Worm (Caenorhabditis elegans): ENCODE data around the gene F59A7.12.

F59A7.12 gene

ce11 chrV:2022374-2022773 lies 7.6 kb upstream of the F59A7.12 start, which contains the start of gene F59A7.5:
TSS of gene F59A7.5 (plus strand) at chrV:2022674.
- TF ChIP-seq T23F11.4 (GFP tag; optimal IDR thresholded peaks at IDR 0.05) (no peak), lim-6 (tag; optimal IDR thresholded peaks at IDR 0.05) (no peak), ceh-24 (tag; optimal IDR thresholded peaks at IDR 0.05) (no peak), nfya-1 (tag; optimal IDR thresholded peaks at IDR 0.05) (no peak), ceh-34 (tag; optimal IDR thresholded peaks at IDR 0.05) (no peak), ceh-18 (tag; optimal IDR thresholded peaks at IDR 0.05) (no peak), ref-2 (tag; optimal IDR thresholded peaks at IDR 0.05) (no peak), fax-1 (tag; optimal IDR thresholded peaks at IDR 0.05) (no peak), ztf-16 (tag; optimal IDR thresholded peaks at IDR 0.05) (no peak), ceh-9 (tag; optimal IDR thresholded peaks at IDR 0.05) (no peak), hlh-6 (tag; optimal IDR thresholded peaks at IDR 0.05) (no peak), sdc-2 (tag; optimal IDR thresholded peaks at IDR 0.05) (no peak)

- TF ChIP-seq hlh-30 (tag; optimal IDR thresholded peaks at IDR 0.05; ENCODE audit: insufficient read depth) = no peak
- TF ChIP-seq lin-11 (tag; optimal IDR thresholded peaks at IDR 0.05) = no peak
- TF ChIP-seq ama-1 (optimal IDR thresholded peaks at IDR 0.05) = no peak
Observed at ce11 chrV:2027787-2028186, 2.2 kb upstream of the F59A7.12 start, which contains the start of gene srab-13. TSS of gene srab-13 (minus strand) at chrV:2027887.

ce11 chrV:2030661-2031060 lies 684 bp downstream of the F59A7.12 start:
- TF ChIP-seq npax-4 (tag; optimal IDR thresholded peaks at IDR 0.05) (no peak), ceh-45 (GFP tag; IDR thresholded peaks at IDR 0.05) (no peak), sox-4 (tag; optimal IDR thresholded peaks at IDR 0.05) (no peak)

ce11 chrV:2031454-2031853 lies 1.5 kb downstream of the F59A7.12 start, which contains the start of gene hil-6:
TSS of gene hil-6 (minus strand) at chrV:2031554.
- TF ChIP-seq ceh-14 (tag; optimal IDR thresholded peaks at IDR 0.05) (no peak), pros-1 (tag; optimal IDR thresholded peaks at IDR 0.05) (no peak), pax-1 (tag; optimal IDR thresholded peaks at IDR 0.05) (no peak), mec-3 (tag; optimal IDR thresholded peaks at IDR 0.05; ENCODE audit: borderline replicate concordance) (no peak), unc-42 (tag; optimal IDR thresholded peaks at IDR 0.05) (no peak), ahr-1 (tag; optimal IDR thresholded peaks at IDR 0.05) (no peak), ttx-3 (tag; optimal IDR thresholded peaks at IDR 0.05) (no peak), sox-4 (tag; optimal IDR thresholded peaks at IDR 0.05) (no peak), tbx-2 (tag; optimal IDR thresholded peaks at IDR 0.05) (no peak)

- TF ChIP-seq dmd-4 (tag; optimal IDR thresholded peaks at IDR 0.05; ENCODE audit: borderline replicate concordance) (no peak), fkh-10 (GFP tag; optimal IDR thresholded peaks at IDR 0.05) (no peak), ceh-18 (tag; optimal IDR thresholded peaks at IDR 0.05) (no peak), Y22D7AL.16 (tag; optimal IDR thresholded peaks at IDR 0.05) (no peak), ztf-16 (tag; optimal IDR thresholded peaks at IDR 0.05) (no peak), odd-2 (tag; optimal IDR thresholded peaks at IDR 0.05) (no peak), K09A11.1 (tag; optimal IDR thresholded peaks at IDR 0.05; ENCODE audit: insufficient read depth) (no peak), che-1 (tag; optimal IDR thresholded peaks at IDR 0.05) (no peak), sox-2 (GFP tag; IDR thresholded peaks at IDR 0.05) (no peak), ceh-22 (tag; optimal IDR thresholded peaks at IDR 0.05) (no peak), ceh-34 (tag; optimal IDR thresholded peaks at IDR 0.05) (no peak), fax-1 (tag; optimal IDR thresholded peaks at IDR 0.05) (no peak), pqm-1 (tag; optimal IDR thresholded peaks at IDR 0.05) (no peak), ceh-48 (tag; optimal IDR thresholded peaks at IDR 0.05) (no peak), ceh-2 (tag; optimal IDR thresholded peaks at IDR 0.05) (no peak), ceh-6 (GFP tag; optimal IDR thresholded peaks at IDR 0.05) (no peak), ceh-30 (tag; optimal IDR thresholded peaks at IDR 0.05) (no peak), unc-3 (GFP tag; conservative IDR thresholded peaks at IDR 0.05) (no peak), unc-3 (tag; optimal IDR thresholded peaks at IDR 0.05) (no peak)
Observed at ce11 chrV:2035545-2035944, 5.6 kb downstream of the F59A7.12 start, which contains the start of gene srab-23. TSS of gene srab-23 (minus strand) at chrV:2035645.
